Worm (Caenorhabditis elegans) whole organism, L4 larva: Measurements from ENCODE around the gene C17C3.5.

Experiments
- Y105C5A.15 ChIP-seq: fragments of 200-800 bp; sonication (Bioruptor generic); IDR thresholded peaks from 2 replicates; pipeline ENCODE4 v1.3.6; 2022; ENCODE audit warnings: missing genetic modification characterization, missing compliant biosample characterization
- Y5F2A.4 ChIP-seq: fragments of 200-800 bp; sonication (Bioruptor generic); optimal IDR thresholded peaks from 2 replicates; lab custom pipeline; 2018; ENCODE audit warnings: mild to moderate bottlenecking, missing genetic modification characterization, missing compliant biosample characterization
- aha-1 ChIP-seq: fragments of 150-350 bp; peaks from one replicate; lab custom pipeline; 2014; ENCODE audit warnings: missing biosample characterization, missing genetic modification characterization
- aly-2 ChIP-seq: sonication (generic microtip); optimal IDR thresholded peaks from 2 replicates; lab custom pipeline; 2018; ENCODE audit warnings: missing biosample characterization, missing genetic modification characterization
- ama-1 ChIP-seq: fragments of 150-350 bp; optimal IDR thresholded peaks from 2 replicates; lab custom pipeline; 2014; ENCODE audit warnings: inconsistent platforms, mixed read lengths
- attf-4 ChIP-seq: sonication (generic microtip); optimal IDR thresholded peaks from 3 replicates; lab custom pipeline; 2017; ENCODE audit warnings: missing biosample characterization, missing genetic modification characterization
- ceh-32 ChIP-seq: sonication (generic microtip); optimal IDR thresholded peaks from 2 replicates; lab custom pipeline; 2016; ENCODE audit warnings: mild to moderate bottlenecking, missing genetic modification characterization, missing compliant biosample characterization; ENCODE audit not compliant: poor library complexity
- daf-16 ChIP-seq, 3 experiments: sonication (generic microtip); optimal IDR thresholded peaks; 2 replicates each; lab custom pipeline; 2016 to 2017; ENCODE audit warnings: missing genetic modification characterization in 3 of 3, missing genetic modification reagents in 3 of 3, mild to moderate bottlenecking in 2 of 3, missing compliant biosample characterization in 2 of 3, missing biosample characterization in 1 of 3, moderate library complexity in 1 of 3
- daf-8 ChIP-seq: fragments of 200-800 bp; sonication (Bioruptor generic); IDR thresholded peaks from 2 replicates; pipeline ENCODE4 v1.3.6; 2022; ENCODE audit warnings: missing genetic modification characterization, missing compliant biosample characterization
- dmd-6 ChIP-seq: fragments of 200-800 bp; sonication (Bioruptor generic); IDR thresholded peaks from 2 replicates; pipeline ENCODE4 v1.3.6; 2022; ENCODE audit warnings: missing genetic modification reagents, missing genetic modification characterization, missing compliant biosample characterization
- dpl-1 ChIP-seq: fragments of 150-350 bp; optimal IDR thresholded peaks from 2 replicates; lab custom pipeline; 2014; ENCODE audit warnings: missing biosample characterization, missing genetic modification reagents, missing genetic modification characterization
- duxl-1 ChIP-seq: sonication (generic microtip); optimal IDR thresholded peaks from 2 replicates; lab custom pipeline; 2016; ENCODE audit warnings: mild to moderate bottlenecking, missing genetic modification characterization, moderate library complexity, missing compliant biosample characterization; ENCODE audit not compliant: poor library complexity
- dve-1 ChIP-seq: sonication (generic microtip); optimal IDR thresholded peaks from 2 replicates; lab custom pipeline; 2017; ENCODE audit warnings: antibody characterized with exemption, mild to moderate bottlenecking, missing genetic modification characterization, missing compliant biosample characterization; ENCODE audit not compliant: insufficient read depth
- egl-27 ChIP-seq: sonication (generic microtip); optimal IDR thresholded peaks from 3 replicates; lab custom pipeline; 2017; ENCODE audit warnings: missing biosample characterization, missing genetic modification reagents, missing genetic modification characterization
- fos-1 ChIP-seq: fragments of 150-350 bp; optimal IDR thresholded peaks from 2 replicates; lab custom pipeline; 2014; ENCODE audit warnings: missing biosample characterization, missing genetic modification characterization
- hif-1 ChIP-seq, 2 experiments: sonication (generic microtip); optimal IDR thresholded peaks; 2 replicates each; lab custom pipeline; 2016 to 2017; ENCODE audit warnings: missing compliant biosample characterization in 2 of 2, missing genetic modification characterization in 2 of 2, missing genetic modification reagents in 2 of 2, missing genotype in 2 of 2, mild to moderate bottlenecking in 1 of 2
- hlh-11 ChIP-seq: fragments of 200-800 bp; sonication (Bioruptor generic); optimal IDR thresholded peaks from 2 replicates; lab custom pipeline; 2018; ENCODE audit warnings: mild to moderate bottlenecking, missing genetic modification characterization, missing compliant biosample characterization
- hmg-1.1 ChIP-seq: fragments of 200-800 bp; sonication (Bioruptor generic); IDR thresholded peaks from 2 replicates; pipeline ENCODE4 v1.3.6; 2022; ENCODE audit warnings: missing genetic modification reagents, missing genetic modification characterization, missing compliant biosample characterization
- jun-1 ChIP-seq: fragments of 150-350 bp; optimal IDR thresholded peaks from 2 replicates; lab custom pipeline; 2014; ENCODE audit warnings: missing biosample characterization, missing genetic modification reagents, missing genetic modification characterization
- lir-3 ChIP-seq: sonication (generic microtip); optimal IDR thresholded peaks from 2 replicates; lab custom pipeline; 2016; ENCODE audit warnings: mild to moderate bottlenecking, missing genetic modification characterization, missing compliant biosample characterization
- madf-5 ChIP-seq, 2 experiments: fragments of 200-800 bp; sonication (Bioruptor generic); IDR thresholded peaks; 2 replicates each; pipeline ENCODE4 v1.3.6; 2022; ENCODE audit warnings: missing compliant biosample characterization in 2 of 2, missing genetic modification characterization in 2 of 2
- madf-9 ChIP-seq: fragments of 200-800 bp; sonication (Bioruptor generic); conservative IDR thresholded peaks from 2 replicates; pipeline ENCODE4 v1.3.6; 2022; ENCODE audit warnings: missing genetic modification reagents, missing genetic modification characterization, missing compliant biosample characterization
- mep-1 ChIP-seq: fragments of 150-350 bp; sonication (generic microtip); optimal IDR thresholded peaks from 3 replicates; lab custom pipeline; 2014; ENCODE audit warnings: missing biosample characterization, missing genetic modification characterization
- mxl-3 ChIP-seq: fragments of 200-800 bp; sonication (Bioruptor generic); optimal IDR thresholded peaks from 2 replicates; lab custom pipeline; 2018; ENCODE audit warnings: mild to moderate bottlenecking, missing genetic modification characterization, missing compliant biosample characterization
- nhr-102 ChIP-seq: sonication (generic microtip); optimal IDR thresholded peaks from 2 replicates; lab custom pipeline; 2016; ENCODE audit warnings: mild to moderate bottlenecking, missing genetic modification characterization, moderate library complexity, missing compliant biosample characterization
- nhr-111 ChIP-seq: fragments of 200-800 bp; sonication (Bioruptor generic); optimal IDR thresholded peaks from 2 replicates; lab custom pipeline; 2018; ENCODE audit warnings: mild to moderate bottlenecking, missing genetic modification characterization, missing compliant biosample characterization
- nhr-28 ChIP-seq: fragments of 150-350 bp; optimal IDR thresholded peaks from 2 replicates; lab custom pipeline; 2014; ENCODE audit warnings: missing biosample characterization, missing genetic modification characterization
- nhr-76 ChIP-seq: fragments of 150-350 bp; optimal IDR thresholded peaks from 2 replicates; lab custom pipeline; 2014; ENCODE audit warnings: missing biosample characterization, missing genetic modification characterization
- nhr-77 ChIP-seq: fragments of 150-350 bp; optimal IDR thresholded peaks from 2 replicates; lab custom pipeline; 2014; ENCODE audit warnings: missing biosample characterization, missing genetic modification characterization
- pqm-1 ChIP-seq: sonication (generic microtip); optimal IDR thresholded peaks from 2 replicates; lab custom pipeline; 2017; ENCODE audit warnings: missing biosample characterization, missing genetic modification characterization
- rbr-2 ChIP-seq: sonication (generic microtip); optimal IDR thresholded peaks from 2 replicates; lab custom pipeline; 2016; ENCODE audit warnings: missing genotype, missing genetic modification characterization, missing compliant biosample characterization
- set-16 ChIP-seq: fragments of 200-800 bp; sonication (Bioruptor generic); IDR thresholded peaks from 2 replicates; pipeline ENCODE4 v1.3.6; 2022; ENCODE audit warnings: missing genetic modification reagents, missing genetic modification characterization, missing compliant biosample characterization
- snpc-4 ChIP-seq: fragments of 150-350 bp; optimal IDR thresholded peaks from 2 replicates; lab custom pipeline; 2014; ENCODE audit warnings: missing biosample characterization, missing genetic modification characterization
- tag-97 ChIP-seq: fragments of 200-800 bp; sonication (Bioruptor generic); IDR thresholded peaks from 2 replicates; pipeline ENCODE4 v1.3.6; 2022; ENCODE audit warnings: missing genetic modification characterization, missing compliant biosample characterization
- tra-1 ChIP-seq: fragments of 200-800 bp; sonication (Bioruptor generic); IDR thresholded peaks from 2 replicates; pipeline ENCODE4 v1.3.6; 2022; ENCODE audit warnings: missing genetic modification reagents, missing genetic modification characterization, missing compliant biosample characterization

Gene C17C3.5

DNA sequence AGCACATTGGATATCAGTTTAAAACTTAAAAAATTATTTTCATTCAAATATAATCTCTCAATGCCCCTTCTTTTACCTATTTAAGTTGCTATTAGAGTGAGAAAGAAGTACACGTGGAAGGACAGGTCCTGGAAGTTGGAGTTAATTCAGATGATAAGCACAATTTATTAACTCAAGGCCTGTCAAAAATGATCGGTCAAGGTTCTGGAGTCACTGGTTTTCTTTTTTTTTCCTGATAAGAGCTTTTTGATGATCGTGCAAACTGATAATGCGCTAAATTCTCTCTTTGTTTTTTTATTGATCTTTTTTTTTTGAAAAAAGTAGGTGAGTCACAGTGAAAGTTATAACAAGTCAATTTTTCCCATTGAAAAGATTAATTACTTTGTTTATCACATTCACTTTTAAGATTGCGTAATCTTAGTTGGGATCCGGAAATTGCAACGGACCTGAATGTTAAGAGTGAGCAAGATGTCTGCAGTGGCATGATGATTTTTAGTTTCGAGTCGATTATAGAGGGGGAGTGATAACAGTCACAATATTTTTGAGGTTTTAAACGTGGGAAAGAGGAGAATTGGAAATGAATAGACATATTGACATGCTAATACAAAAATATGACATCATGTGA is 39.0 kb upstream of the C17C3.5 start:
- peak; percentile 76 for TF ChIP-seq nhr-28
- TF ChIP-seq daf-16 (GFP tag; optimal IDR thresholded peaks at IDR 0.05; lab: Kevin White, UChicago), result no peak
- TF ChIP-seq daf-16 (tag; optimal IDR thresholded peaks at IDR 0.05; lab: Kevin White, UChicago), result peak; percentile 44
- peak; percentile 77 for TF ChIP-seq dve-1
- TF ChIP-seq nhr-77 (tag; lab: Kevin White, UChicago), result peak; percentile 76
- TF ChIP-seq hif-1 (tag; optimal IDR thresholded peaks at IDR 0.05; lab: Kevin White, UChicago), result no peak
- no peak for TF ChIP-seq snpc-4 (tag; lab: Kevin White, UChicago)
- no peak for TF ChIP-seq hmg-1.1 (GFP tag; lab: Robert Waterston, UW)
- peak; percentile 82; the same call in 1 of the 2 replicates for TF ChIP-seq tra-1
- TF ChIP-seq nhr-111 (GFP tag; lab: Kevin White, UChicago), result no peak
- TF ChIP-seq pqm-1, result peak; percentile 86
- peak; percentile 94 for TF ChIP-seq dmd-6 (GFP tag; lab: Robert Waterston, UW)
- TF ChIP-seq mxl-3 (GFP tag; lab: Kevin White, UChicago), result peak; percentile 13
- no peak for TF ChIP-seq egl-27 (tag; lab: Kevin White, UChicago)
- TF ChIP-seq hlh-11 (tag; lab: Kevin White, UChicago), result peak; percentile 65
- TF ChIP-seq ama-1 (lab: Kevin White, UChicago), result no peak

DNA sequence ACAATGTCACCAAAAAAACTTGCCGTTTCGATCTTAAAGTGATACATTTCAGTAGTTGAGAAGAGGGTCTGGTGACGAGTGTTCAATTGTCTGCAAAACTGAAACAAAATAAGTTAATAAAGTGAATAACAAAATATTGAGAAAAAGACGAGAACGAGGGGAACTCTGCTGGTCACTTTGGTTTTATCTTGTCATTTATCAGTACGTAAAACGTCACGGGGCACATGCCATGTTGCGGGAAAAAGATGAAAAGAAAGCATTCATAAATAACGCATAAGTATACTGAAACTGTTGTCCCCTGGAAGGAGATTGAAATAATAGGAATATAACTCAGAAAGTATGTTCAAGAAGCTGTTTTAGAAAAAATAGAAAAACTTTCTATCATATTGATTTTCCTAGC is 36.8 kb upstream of the C17C3.5 start, which contains the start of gene sahd-1:
Gene sahd-1, minus strand, starts transcription at position 100 of the 400 bp plus-strand sequence.
- TF ChIP-seq aha-1 (peak; percentile 46), pqm-1 (peak; percentile 40), jun-1 (tag; lab: Kevin White, UChicago) (no peak)

DNA sequence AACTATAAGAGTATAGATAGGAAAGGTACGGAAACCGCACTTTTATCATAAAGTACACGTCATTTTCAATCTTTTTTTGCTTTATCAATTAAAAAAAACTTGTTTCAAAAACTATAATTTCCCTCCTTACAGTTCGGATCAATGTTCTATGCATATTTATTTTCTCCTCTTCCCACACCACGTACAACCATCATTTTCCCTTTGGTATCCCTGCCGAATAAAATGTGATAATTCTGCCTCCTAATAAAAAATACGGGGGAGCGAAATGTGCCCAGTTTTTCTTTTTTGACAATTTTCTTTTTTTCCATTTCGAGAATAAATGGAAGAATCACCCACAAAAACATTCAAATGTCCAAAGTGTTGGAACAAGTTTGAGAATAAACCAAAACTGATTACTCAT is 36.1 kb upstream of the C17C3.5 start, which contains the start of gene ZK177.3:
Gene ZK177.3, plus strand, starts transcription at position 301 of the 400 bp plus-strand sequence.
- peak; percentile 40 for TF ChIP-seq pqm-1
- TF ChIP-seq rbr-2 (tag; lab: Kevin White, UChicago), result no peak

DNA sequence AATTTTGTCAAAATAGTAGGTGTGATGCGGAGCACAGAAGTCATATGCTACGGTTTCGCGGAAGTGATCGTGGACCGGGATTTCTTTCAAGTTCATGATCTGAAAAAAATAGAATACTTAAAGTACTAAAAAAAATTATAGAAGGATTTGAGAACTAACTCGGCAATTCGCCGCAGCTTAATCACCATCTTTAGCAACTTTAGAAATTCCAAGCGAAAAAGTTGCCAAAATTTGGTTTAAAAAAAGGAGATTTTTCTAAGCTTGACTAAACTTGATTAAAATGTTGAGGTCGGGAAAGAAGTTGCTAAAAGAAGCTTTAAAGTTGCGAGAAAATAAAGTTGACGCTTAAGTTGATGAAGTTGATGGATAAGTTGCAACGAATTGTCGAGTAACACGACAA is 34.0 kb upstream of the C17C3.5 start, which contains the start of gene ZK177.9:
Gene ZK177.9, minus strand, starts transcription at position 101 of the 400 bp plus-strand sequence.
- TF ChIP-seq madf-9 (GFP tag; lab: Robert Waterston, UW) (no peak), ceh-32 (tag; lab: Kevin White, UChicago) (no peak), attf-4 (tag; lab: Kevin White, UChicago) (no peak), lir-3 (tag; lab: Kevin White, UChicago) (no peak), pqm-1 (no peak), madf-5 (GFP tag; IDR thresholded peaks at IDR 0.05; lab: Robert Waterston, UW) (no peak), mep-1 (tag; lab: Kevin White, UChicago) (no peak), daf-8 (GFP tag; lab: Robert Waterston, UW) (no peak), nhr-102 (tag; lab: Kevin White, UChicago) (no peak), nhr-76 (tag; lab: Kevin White, UChicago) (no peak), tag-97 (no peak), Y5F2A.4 (GFP tag; lab: Kevin White, UChicago) (no peak), set-16 (no peak), aly-2 (no peak), fos-1 (tag; lab: Kevin White, UChicago) (no peak), dpl-1 (no peak), duxl-1 (tag; lab: Kevin White, UChicago) (no peak), aha-1 (no peak), Y105C5A.15 (GFP tag; lab: Robert Waterston, UW) (no peak)
